Worm (Caenorhabditis elegans) whole organism, L3 larva: ENCODE results near the gene Y102A11A.2.
"Not testable (repeated sequence)": the region's sequence is repeated elsewhere in the genome, so short reads cannot be mapped to it uniquely, and the experiment has no call there.

ENCODE experiments used
- R02D3.7 ChIP-seq: fragments of 150-350 bp; optimal IDR thresholded peaks from 2 replicates; lab custom pipeline; 2014; ENCODE audit warnings: missing biosample characterization, missing genetic modification characterization
- ama-1 ChIP-seq: fragments of 150-350 bp; optimal IDR thresholded peaks from 2 replicates; lab custom pipeline; 2018
- ceh-16 ChIP-seq: sonication (generic microtip); optimal IDR thresholded peaks from 2 replicates; lab custom pipeline; 2017; ENCODE audit warnings: missing biosample characterization, missing genetic modification characterization
- ceh-28 ChIP-seq: fragments of 150-350 bp; optimal IDR thresholded peaks from 2 replicates; lab custom pipeline; 2014; ENCODE audit warnings: missing biosample characterization, missing genetic modification reagents, missing genetic modification characterization
- ceh-82 ChIP-seq: fragments of 150-350 bp; optimal IDR thresholded peaks from 2 replicates; lab custom pipeline; 2014; ENCODE audit warnings: missing biosample characterization, missing genetic modification characterization
- daf-12 ChIP-seq: fragments of 150-350 bp; optimal IDR thresholded peaks from 2 replicates; lab custom pipeline; 2014; ENCODE audit warnings: missing biosample characterization, missing genetic modification reagents, missing genetic modification characterization
- egl-27 ChIP-seq: sonication (generic microtip); optimal IDR thresholded peaks from 4 replicates; lab custom pipeline; 2017; ENCODE audit warnings: missing biosample characterization, missing genetic modification reagents, missing genetic modification characterization
- egl-5 ChIP-seq: fragments of 150-350 bp; optimal IDR thresholded peaks from 2 replicates; lab custom pipeline; 2017; ENCODE audit warnings: missing biosample characterization, missing genetic modification reagents, missing genetic modification characterization, inconsistent platforms
- elt-1 ChIP-seq: fragments of 150-350 bp; optimal IDR thresholded peaks from 2 replicates; lab custom pipeline; 2014; ENCODE audit warnings: missing biosample characterization, missing genetic modification characterization
- elt-2 ChIP-seq: sonication (generic microtip); optimal IDR thresholded peaks from 2 replicates; lab custom pipeline; 2016; ENCODE audit warnings: missing genetic modification reagents, mild to moderate bottlenecking, missing genetic modification characterization, missing compliant biosample characterization
- elt-3 ChIP-seq, 3 experiments: fragments of 150-350 bp in 1 of 3; sonication (generic microtip) in 2 of 3; optimal IDR thresholded peaks; 2 replicates in 2 of 3; 4 replicates in 1 of 3; lab custom pipeline; 2014 to 2017; ENCODE audit warnings: missing biosample characterization in 3 of 3, missing genetic modification characterization in 3 of 3
- eor-1 ChIP-seq, 2 experiments: fragments of 150-350 bp; optimal IDR thresholded peaks; 2 replicates each; lab custom pipeline; 2014 to 2018; ENCODE audit warnings: missing biosample characterization in 2 of 2, missing genetic modification characterization in 2 of 2
- fkh-10 ChIP-seq: sonication (generic microtip); optimal IDR thresholded peaks from 2 replicates; lab custom pipeline; 2017; ENCODE audit warnings: missing biosample characterization, missing genetic modification reagents, missing genetic modification characterization
- fos-1 ChIP-seq: fragments of 150-350 bp; optimal IDR thresholded peaks from 2 replicates; lab custom pipeline; 2014; ENCODE audit warnings: missing biosample characterization, missing genetic modification characterization
- hmg-11 ChIP-seq: sonication (generic microtip); optimal IDR thresholded peaks from 2 replicates; lab custom pipeline; 2016; ENCODE audit warnings: missing genetic modification characterization, missing compliant biosample characterization
- lin-15B ChIP-seq: fragments of 150-350 bp; optimal IDR thresholded peaks from 2 replicates; lab custom pipeline; 2014; ENCODE audit warnings: missing biosample characterization, missing genetic modification characterization
- lsy-12 ChIP-seq: sonication (generic microtip); optimal IDR thresholded peaks from 2 replicates; lab custom pipeline; 2016; ENCODE audit warnings: mild to moderate bottlenecking, missing genetic modification characterization, missing compliant biosample characterization
- mdl-1 ChIP-seq: fragments of 150-350 bp; optimal IDR thresholded peaks from 2 replicates; lab custom pipeline; 2014; ENCODE audit warnings: missing biosample characterization, missing genetic modification characterization
- nfya-1 ChIP-seq: sonication (generic microtip); optimal IDR thresholded peaks from 2 replicates; lab custom pipeline; 2017; ENCODE audit warnings: missing genetic modification characterization, mild to moderate bottlenecking, missing compliant biosample characterization, antibody characterized with exemption, moderate library complexity; ENCODE audit not compliant: insufficient read depth
- nhr-11 ChIP-seq: fragments of 150-350 bp; optimal IDR thresholded peaks from 2 replicates; lab custom pipeline; 2014; ENCODE audit warnings: missing biosample characterization, missing genetic modification characterization
- nhr-12 ChIP-seq: fragments of 150-350 bp; optimal IDR thresholded peaks from 2 replicates; lab custom pipeline; 2014; ENCODE audit warnings: missing biosample characterization, missing genetic modification characterization
- nhr-23 ChIP-seq: fragments of 150-350 bp; optimal IDR thresholded peaks from 2 replicates; lab custom pipeline; 2014; ENCODE audit warnings: missing biosample characterization, missing genetic modification reagents, missing genetic modification characterization
- nhr-237 ChIP-seq: fragments of 150-350 bp; optimal IDR thresholded peaks from 2 replicates; lab custom pipeline; 2014; ENCODE audit warnings: missing biosample characterization, missing genetic modification characterization
- nhr-25 ChIP-seq: sonication (generic microtip); optimal IDR thresholded peaks from 2 replicates; lab custom pipeline; 2017; ENCODE audit warnings: missing biosample characterization, missing genetic modification characterization
- nhr-28 ChIP-seq: fragments of 150-350 bp; optimal IDR thresholded peaks from 2 replicates; lab custom pipeline; 2014; ENCODE audit warnings: missing biosample characterization, missing genetic modification characterization
- nhr-43 ChIP-seq: sonication (generic microtip); optimal IDR thresholded peaks from 2 replicates; lab custom pipeline; 2016; ENCODE audit warnings: mild to moderate bottlenecking, missing genetic modification characterization, missing compliant biosample characterization; ENCODE audit not compliant: poor library complexity, severe bottlenecking
- nhr-67 ChIP-seq: fragments of 150-350 bp; optimal IDR thresholded peaks from 2 replicates; lab custom pipeline; 2014; ENCODE audit warnings: missing biosample characterization, missing genetic modification characterization
- nhr-76 ChIP-seq: fragments of 150-350 bp; sonication (generic microtip); optimal IDR thresholded peaks from 5 replicates; lab custom pipeline; 2014; ENCODE audit warnings: missing biosample characterization, missing genetic modification characterization
- pha-4 ChIP-seq: fragments of 150-350 bp; optimal IDR thresholded peaks from 2 replicates; lab custom pipeline; 2014; ENCODE audit warnings: missing biosample characterization, missing genetic modification reagents, missing genetic modification characterization
- pqm-1 ChIP-seq: fragments of 150-350 bp; optimal IDR thresholded peaks from 2 replicates; lab custom pipeline; 2017; ENCODE audit warnings: missing biosample characterization, missing genetic modification characterization, inconsistent platforms
- sea-2 ChIP-seq: fragments of 150-350 bp; sonication (generic microtip); optimal IDR thresholded peaks from 4 replicates; lab custom pipeline; 2014; ENCODE audit warnings: missing biosample characterization, missing genetic modification reagents, missing genetic modification characterization
- skn-1 ChIP-seq: fragments of 150-350 bp; optimal IDR thresholded peaks from 2 replicates; lab custom pipeline; 2014; ENCODE audit warnings: missing biosample characterization, missing genetic modification characterization
- snpc-4 ChIP-seq: fragments of 150-350 bp; optimal IDR thresholded peaks from 2 replicates; lab custom pipeline; 2014; ENCODE audit warnings: missing biosample characterization, missing genetic modification characterization
- tbx-2 ChIP-seq: sonication (generic microtip); optimal IDR thresholded peaks from 2 replicates; lab custom pipeline; 2016; ENCODE audit warnings: mild to moderate bottlenecking, missing genetic modification characterization, missing compliant biosample characterization
- unc-39 ChIP-seq: sonication (generic microtip); optimal IDR thresholded peaks from 4 replicates; lab custom pipeline; 2017; ENCODE audit warnings: missing biosample characterization, missing genetic modification characterization
- unc-62 ChIP-seq: fragments of 150-350 bp; sonication (generic microtip); optimal IDR thresholded peaks from 4 replicates; lab custom pipeline; 2014; ENCODE audit warnings: missing biosample characterization, missing genetic modification reagents, missing genetic modification characterization
- ztf-11 ChIP-seq: fragments of 150-350 bp; optimal IDR thresholded peaks from 2 replicates; lab custom pipeline; 2014; ENCODE audit warnings: missing biosample characterization, missing genetic modification characterization
- ztf-4 ChIP-seq: fragments of 150-350 bp; optimal IDR thresholded peaks from 2 replicates; lab custom pipeline; 2014; ENCODE audit warnings: missing biosample characterization, missing genetic modification characterization

Gene Y102A11A.2

ce11 chrX:2026342-2026741 is at the start of gene Y102A11A.2:
TSS of gene Y102A11A.2 (plus strand) at chrX:2026642.
- not testable (repeated sequence) for TF ChIP-seq unc-62; lin-15B (tag; lab: Kevin White, UChicago); nhr-67 (tag; lab: Kevin White, UChicago)
- TF ChIP-seq, all 47 proteins: peak for 0; not testable (repeated sequence) for 47

ce11 chrX:1977708-1978107 is 48.7 kb upstream of the Y102A11A.2 start, which contains the start of gene F52D2.12:
TSS of gene F52D2.12 (plus strand) at chrX:1978014.
- no peak for TF ChIP-seq fos-1 (tag; lab: Kevin White, UChicago)
- no peak for TF ChIP-seq ztf-11 (tag; lab: Kevin White, UChicago)
- TF ChIP-seq elt-2 (tag; lab: Kevin White, UChicago) = no peak
- no peak for TF ChIP-seq elt-1 (tag; lab: Kevin White, UChicago)
- TF ChIP-seq ztf-4 (tag; lab: Kevin White, UChicago) = no peak
- no peak for TF ChIP-seq eor-1 (tag; optimal IDR thresholded peaks at IDR 0.05; lab: Kevin White, UChicago)
- no peak for TF ChIP-seq nhr-11 (tag; lab: Kevin White, UChicago)
- TF ChIP-seq ama-1 (lab: Kevin White, UChicago) = no peak
- no peak for TF ChIP-seq nfya-1
- no peak for TF ChIP-seq pqm-1 (tag; lab: Kevin White, UChicago)
- no peak for TF ChIP-seq mdl-1
- TF ChIP-seq lin-15B (tag; lab: Kevin White, UChicago) = no peak
- no peak for TF ChIP-seq daf-12 (tag; lab: Kevin White, UChicago)
- TF ChIP-seq fkh-10 = no peak
- TF ChIP-seq nhr-25 (tag; lab: Kevin White, UChicago) = no peak
- TF ChIP-seq unc-39 (tag; lab: Kevin White, UChicago) = no peak
- TF ChIP-seq ceh-28 = no peak
- TF ChIP-seq snpc-4 = no peak
- no peak for TF ChIP-seq lsy-12 (tag; lab: Kevin White, UChicago)
- no peak for TF ChIP-seq hmg-11 (tag; lab: Kevin White, UChicago)

- no peak for TF ChIP-seq nhr-43
- no peak for TF ChIP-seq nhr-25 (tag; lab: Kevin White, UChicago)
- TF ChIP-seq lsy-12 (tag; lab: Kevin White, UChicago) = no peak
- TF ChIP-seq ztf-11 (tag; lab: Kevin White, UChicago) = no peak
- TF ChIP-seq unc-39 (tag; lab: Kevin White, UChicago) = no peak
- no peak for TF ChIP-seq ztf-4 (tag; lab: Kevin White, UChicago)
- no peak for TF ChIP-seq daf-12 (tag; lab: Kevin White, UChicago)
- no peak for TF ChIP-seq fos-1 (tag; lab: Kevin White, UChicago)
- no peak for TF ChIP-seq elt-1 (tag; lab: Kevin White, UChicago)
- TF ChIP-seq nhr-23 = no peak
- TF ChIP-seq pqm-1 (tag; lab: Kevin White, UChicago) = no peak
- no peak for TF ChIP-seq tbx-2
- no peak for TF ChIP-seq snpc-4
- TF ChIP-seq ama-1 (lab: Kevin White, UChicago) = no peak
Measured at ce11 chrX:1981654-1982053, 44.8 kb upstream of the Y102A11A.2 start.

ce11 chrX:1984831-1985230 is 41.6 kb upstream of the Y102A11A.2 start:
- TF ChIP-seq sea-2 (GFP tag; lab: Kevin White, UChicago) = no peak
- no peak for TF ChIP-seq elt-3 (tag; optimal IDR thresholded peaks at IDR 0.05; lab: Kevin White, UChicago)

- no peak for TF ChIP-seq nfya-1
- TF ChIP-seq pqm-1 (tag; lab: Kevin White, UChicago) = no peak
- TF ChIP-seq nhr-25 (tag; lab: Kevin White, UChicago) = no peak
- TF ChIP-seq nhr-76 (tag; lab: Kevin White, UChicago) = no peak
- no peak for TF ChIP-seq ceh-82 (tag; lab: Kevin White, UChicago)
- no peak for TF ChIP-seq nhr-12 (tag; lab: Kevin White, UChicago)
- no peak for TF ChIP-seq elt-2 (tag; lab: Kevin White, UChicago)
- no peak for TF ChIP-seq nhr-237 (tag; lab: Kevin White, UChicago)
- no peak for TF ChIP-seq tbx-2
Measured at ce11 chrX:1989576-1989975, 36.9 kb upstream of the Y102A11A.2 start, which contains the start of gene meg-3. TSS of gene meg-3 (minus strand) at chrX:1989607.

- TF ChIP-seq ceh-16 (tag; lab: Kevin White, UChicago) (no peak), ceh-82 (tag; lab: Kevin White, UChicago) (no peak), nhr-76 (tag; lab: Kevin White, UChicago) (no peak), daf-12 (tag; lab: Kevin White, UChicago) (no peak), mdl-1 (no peak), egl-5 (tag; lab: Kevin White, UChicago) (no peak), elt-2 (tag; lab: Kevin White, UChicago) (no peak), R02D3.7 (no peak), nhr-28 (tag; lab: Kevin White, UChicago) (no peak), sea-2 (GFP tag; lab: Kevin White, UChicago) (no peak), nhr-25 (tag; lab: Kevin White, UChicago) (no peak), hmg-11 (tag; lab: Kevin White, UChicago) (no peak), skn-1 (no peak), eor-1 (tag; optimal IDR thresholded peaks at IDR 0.05; lab: Kevin White, UChicago) (no peak), ztf-11 (tag; lab: Kevin White, UChicago) (no peak), nhr-11 (tag; lab: Kevin White, UChicago) (no peak), nhr-12 (tag; lab: Kevin White, UChicago) (no peak), unc-62 (no peak), pha-4 (tag; lab: Kevin White, UChicago) (no peak), egl-27 (no peak)
Measured at ce11 chrX:1990434-1990833, 36.0 kb upstream of the Y102A11A.2 start, which contains the start of gene Y40A1A.2. TSS of gene Y40A1A.2 (plus strand) at chrX:1990734.
